Worm (Caenorhabditis elegans): ENCODE data around the gene klf-2.

DNA sequence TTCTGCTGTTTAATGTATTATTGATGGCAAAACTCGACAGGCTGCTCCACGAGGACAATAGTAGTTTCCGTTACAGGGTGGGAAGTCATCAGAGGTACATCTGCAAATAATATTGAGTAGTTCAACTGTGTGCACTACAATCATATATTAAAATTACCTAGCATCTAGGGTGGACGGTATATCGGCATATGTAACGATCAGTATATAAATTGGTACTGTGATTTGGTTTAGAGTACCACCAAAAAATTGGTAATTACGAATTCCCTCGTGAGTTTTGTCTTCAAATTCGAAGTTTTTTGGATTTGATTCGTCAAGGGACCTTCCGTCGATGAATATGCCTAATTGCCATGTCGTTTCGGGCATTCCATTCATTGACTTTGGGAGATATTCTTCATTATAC lies 48.6 kb upstream of the klf-2 start, which contains the start of gene ttr-13:
- no peak for TF ChIP-seq rnt-1 (tag; optimal IDR thresholded peaks at IDR 0.05)
- TF ChIP-seq pqm-1 (tag; optimal IDR thresholded peaks at IDR 0.05), result no peak

Data from whole organism, late embryonic.